Fruit fly (Drosophila melanogaster): Measurements from ENCODE around the gene CG14323.

DNA sequence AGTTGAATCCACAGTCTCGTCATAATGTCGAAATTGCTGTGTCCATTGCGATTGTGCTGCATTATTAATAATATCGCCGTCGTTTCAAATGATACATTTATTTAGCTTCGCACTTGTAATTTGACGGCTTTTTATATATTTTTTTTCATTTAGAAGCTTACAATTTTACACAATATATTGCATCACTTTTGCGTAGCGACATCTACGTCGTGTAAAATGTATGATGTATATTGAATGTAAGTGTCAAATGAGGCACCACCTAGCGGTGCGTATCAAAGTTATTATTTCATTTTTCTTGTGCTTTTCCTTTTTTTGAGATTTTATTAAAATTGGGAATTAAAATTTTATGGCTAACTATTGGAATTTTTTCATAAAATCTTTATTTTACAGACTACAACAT is 5.4 kb downstream of the CG14323 start:
- TF ChIP-seq CG9705 (GFP tag; optimal IDR thresholded peaks at IDR 0.05) (no peak), Myc (optimal IDR thresholded peaks at IDR 0.05) (no peak), psq (GFP tag; optimal IDR thresholded peaks at IDR 0.05) (no peak), h (GFP tag; optimal IDR thresholded peaks at IDR 0.05) (no peak), dsf (GFP tag; optimal IDR thresholded peaks at IDR 0.05; ENCODE audit: borderline replicate concordance) (no peak), Sp1 (GFP tag; optimal IDR thresholded peaks at IDR 0.05) (no peak), jim (GFP tag; optimal IDR thresholded peaks at IDR 0.05) (no peak), lola (GFP tag; optimal IDR thresholded peaks at IDR 0.05) (no peak), Rel (GFP tag; optimal IDR thresholded peaks at IDR 0.05) (no peak), Rel (tag; optimal IDR thresholded peaks at IDR 0.05) (no peak), CG32264 (GFP tag; optimal IDR thresholded peaks at IDR 0.05) (no peak), Dif (GFP tag; optimal IDR thresholded peaks at IDR 0.05; ENCODE audit: partially characterized antibody) (no peak), Hr78 (GFP tag; optimal IDR thresholded peaks at IDR 0.05) (no peak), dmrt93B (GFP tag; optimal IDR thresholded peaks at IDR 0.05) (no peak)

All from whole organism, wandering third instar larva.